Fruit fly (Drosophila melanogaster) whole organism, embryonic: Measurements from ENCODE around the gene CG13810.

ENCODE experiments used
- Abd-B ChIP-seq: fragments of 200-800 bp; sonication (Bioruptor generic); optimal IDR thresholded peaks from 2 replicates; lab custom pipeline; 2018; ENCODE audit warnings: missing biosample characterization, mild to moderate bottlenecking, missing genetic modification characterization, moderate library complexity
- Atf3 ChIP-seq: fragments of 200-800 bp; sonication (Bioruptor generic); optimal IDR thresholded peaks from 3 replicates; lab custom pipeline; 2016; ENCODE audit warnings: missing biosample characterization, missing genetic modification characterization
- BtbVII ChIP-seq: fragments of 200-800 bp; sonication (Bioruptor generic); optimal IDR thresholded peaks from 3 replicates; lab custom pipeline; 2017; ENCODE audit warnings: missing biosample characterization, mild to moderate bottlenecking, missing genetic modification characterization
- CG10147 ChIP-seq: fragments of 200-800 bp; sonication (Bioruptor generic); optimal IDR thresholded peaks from 2 replicates; lab custom pipeline; 2019; ENCODE audit warnings: missing biosample characterization, mild to moderate bottlenecking, missing genetic modification characterization, moderate library complexity
- CG10321 ChIP-seq: fragments of 200-800 bp; sonication (Bioruptor generic); IDR thresholded peaks from 2 replicates; pipeline ENCODE4 v1.3.6; 2022; ENCODE audit warnings: missing biosample characterization, missing genetic modification characterization
- CG10959 ChIP-seq: fragments of 200-800 bp; sonication (Bioruptor generic); IDR thresholded peaks from 2 replicates; pipeline ENCODE4 v1.3.6; 2022; ENCODE audit warnings: missing biosample characterization, missing genetic modification characterization
- CG11456 ChIP-seq: fragments of 200-800 bp; sonication (Bioruptor generic); IDR thresholded peaks from 3 replicates; pipeline ENCODE4 v1.3.6; 2022; ENCODE audit warnings: missing biosample characterization, missing genetic modification characterization
- CG11504 ChIP-seq: fragments of 200-800 bp; sonication (Bioruptor generic); optimal IDR thresholded peaks from 3 replicates; lab custom pipeline; 2019; ENCODE audit warnings: missing biosample characterization, mild to moderate bottlenecking, missing genetic modification characterization, moderate library complexity
- CG11695 ChIP-seq: fragments of 200-800 bp; sonication (Bioruptor generic); IDR thresholded peaks from 3 replicates; pipeline ENCODE4 v1.3.6; 2022; ENCODE audit warnings: missing biosample characterization, missing genetic modification characterization
- CG12071 ChIP-seq: fragments of 200-800 bp; sonication (Bioruptor generic); optimal IDR thresholded peaks from 3 replicates; lab custom pipeline; 2018; ENCODE audit warnings: missing biosample characterization, mild to moderate bottlenecking, missing genetic modification characterization
- CG12104 ChIP-seq: fragments of 200-800 bp; sonication (Bioruptor generic); optimal IDR thresholded peaks from 3 replicates; lab custom pipeline; 2016; ENCODE audit warnings: missing biosample characterization, missing genetic modification characterization
- CG12659 ChIP-seq: fragments of 200-800 bp; sonication (Bioruptor generic); optimal IDR thresholded peaks from 3 replicates; lab custom pipeline; 2017; ENCODE audit warnings: mild to moderate bottlenecking, missing biosample characterization, missing genetic modification reagents, missing genetic modification characterization
- CG12744 ChIP-seq: fragments of 200-800 bp; sonication (Bioruptor generic); optimal IDR thresholded peaks from 2 replicates; lab custom pipeline; 2016; ENCODE audit warnings: missing biosample characterization, missing genetic modification characterization
- CG14050 ChIP-seq: fragments of 200-800 bp; sonication (Bioruptor generic); IDR thresholded peaks from 3 replicates; pipeline ENCODE4 v1.3.6; 2022; ENCODE audit warnings: missing biosample characterization, missing genetic modification characterization
- CG17361 ChIP-seq: fragments of 200-800 bp; sonication (Bioruptor generic); IDR thresholded peaks from 3 replicates; pipeline ENCODE4 v1.3.6; 2022; ENCODE audit warnings: missing biosample characterization, missing genetic modification characterization
- CG18764 ChIP-seq: fragments of 200-800 bp; sonication (Bioruptor generic); optimal IDR thresholded peaks from 3 replicates; lab custom pipeline; 2016; ENCODE audit warnings: missing biosample characterization, missing genetic modification characterization
- CG2129 ChIP-seq: fragments of 200-800 bp; sonication (Bioruptor generic); IDR thresholded peaks from 2 replicates; pipeline ENCODE4 v1.3.6; 2022; ENCODE audit warnings: missing biosample characterization, missing genetic modification characterization; ENCODE audit not compliant: partially characterized antibody
- CG30020 ChIP-seq: fragments of 200-800 bp; optimal IDR thresholded peaks from 2 replicates; lab custom pipeline; 2019; ENCODE audit warnings: missing biosample characterization, mild to moderate bottlenecking, missing genetic modification characterization, moderate library complexity
- CG32767 ChIP-seq: fragments of 200-800 bp; sonication (Bioruptor generic); IDR thresholded peaks from 2 replicates; pipeline ENCODE4 v1.3.6; 2022; ENCODE audit warnings: missing biosample characterization, missing genetic modification characterization
- CG32772 ChIP-seq: fragments of 200-800 bp; sonication (Bioruptor generic); IDR thresholded peaks from 2 replicates; pipeline ENCODE4 v1.3.6; 2022; ENCODE audit warnings: missing biosample characterization, missing genetic modification characterization
- CG33213 ChIP-seq: fragments of 200-800 bp; sonication (Bioruptor generic); optimal IDR thresholded peaks from 3 replicates; lab custom pipeline; 2016; ENCODE audit warnings: missing biosample characterization, missing genetic modification characterization
- CG34422 ChIP-seq: fragments of 200-800 bp; sonication (Bioruptor generic); IDR thresholded peaks from 3 replicates; pipeline ENCODE4 v1.3.6; 2022; ENCODE audit warnings: missing biosample characterization, missing genetic modification characterization
- CG3847 ChIP-seq: fragments of 200-800 bp; sonication (Bioruptor generic); IDR thresholded peaks from 2 replicates; pipeline ENCODE4 v1.3.6; 2022; ENCODE audit warnings: missing biosample characterization, missing genetic modification characterization
- CG4820 ChIP-seq: fragments of 200-800 bp; sonication (Bioruptor generic); optimal IDR thresholded peaks from 3 replicates; lab custom pipeline; 2016; ENCODE audit warnings: missing biosample characterization, missing genetic modification characterization
- CG6689 ChIP-seq: fragments of 200-800 bp; sonication (Bioruptor generic); IDR thresholded peaks from 2 replicates; pipeline ENCODE4 v1.3.6; 2022; ENCODE audit warnings: missing biosample characterization, missing genetic modification characterization
- CG7372 ChIP-seq: fragments of 200-800 bp; sonication (Bioruptor generic); IDR thresholded peaks from 2 replicates; pipeline ENCODE4 v1.3.6; 2022; ENCODE audit warnings: missing biosample characterization, missing genetic modification characterization
- Camta ChIP-seq: fragments of 200-800 bp; sonication (Bioruptor generic); optimal IDR thresholded peaks from 2 replicates; lab custom pipeline; 2016; ENCODE audit warnings: missing biosample characterization, missing genetic modification characterization
- Drgx ChIP-seq: fragments of 200-800 bp; sonication (Bioruptor generic); IDR thresholded peaks from 2 replicates; pipeline ENCODE4 v1.3.6; 2022; ENCODE audit warnings: missing biosample characterization, missing genetic modification characterization
- HHEX ChIP-seq: fragments of 200-800 bp; sonication (Bioruptor generic); optimal IDR thresholded peaks from 3 replicates; lab custom pipeline; 2017; ENCODE audit warnings: missing biosample characterization, mild to moderate bottlenecking, missing genetic modification characterization, missing genetic modification reagents
- HLH54F ChIP-seq: fragments of 200-800 bp; sonication (Bioruptor generic); optimal IDR thresholded peaks from 3 replicates; lab custom pipeline; 2016; ENCODE audit warnings: missing biosample characterization, missing genetic modification characterization
- Lim3 ChIP-seq: fragments of 200-800 bp; sonication (Bioruptor generic); IDR thresholded peaks from 2 replicates; pipeline ENCODE4 v1.3.6; 2022; ENCODE audit warnings: missing biosample characterization, missing genetic modification characterization
- MBD-R2 ChIP-seq: fragments of 200-800 bp; sonication (Bioruptor generic); IDR thresholded peaks from 2 replicates; pipeline ENCODE4 v1.3.6; 2022; ENCODE audit warnings: missing biosample characterization, missing genetic modification characterization
- Rfx ChIP-seq: fragments of 200-800 bp; sonication (Bioruptor generic); IDR thresholded peaks from 2 replicates; pipeline ENCODE4 v1.3.6; 2022; ENCODE audit warnings: missing biosample characterization, missing genetic modification characterization
- Stat92E ChIP-seq, 3 experiments: fragments of >200 bp in 2 of 3; fragments of 200-800 bp in 1 of 3; sonication (Bioruptor generic) in 1 of 3; optimal IDR thresholded peaks; 2 replicates each; lab custom pipeline; 2017 to 2019; ENCODE audit warnings: missing biosample characterization in 3 of 3, missing genetic modification characterization in 3 of 3, mild to moderate bottlenecking in 1 of 3, moderate library complexity in 1 of 3
- Trl ChIP-seq, 3 experiments: fragments of >200 bp in 2 of 3; fragments of 200-800 bp in 1 of 3; sonication (Bioruptor generic) in 1 of 3; optimal IDR thresholded peaks; 2 replicates in 1 of 3; 3 replicates in 2 of 3; lab custom pipeline; 2016 to 2017; ENCODE audit warnings: missing biosample characterization in 1 of 3, missing genetic modification characterization in 1 of 3
- Vsx1 ChIP-seq: fragments of 200-800 bp; sonication (Bioruptor generic); optimal IDR thresholded peaks from 2 replicates; lab custom pipeline; 2017; ENCODE audit warnings: missing biosample characterization, mild to moderate bottlenecking, missing genetic modification characterization, missing genetic modification reagents
- cas ChIP-seq: fragments of 200-800 bp; sonication (Bioruptor generic); IDR thresholded peaks from 2 replicates; pipeline ENCODE4 v1.3.6; 2022; ENCODE audit warnings: missing biosample characterization, missing genetic modification characterization
- crp ChIP-seq, 2 experiments: fragments of 200-800 bp; sonication (Bioruptor generic); optimal IDR thresholded peaks; 2 replicates in 1 of 2; 3 replicates in 1 of 2; lab custom pipeline; 2017; ENCODE audit warnings: missing biosample characterization in 2 of 2, missing genetic modification characterization in 2 of 2, mild to moderate bottlenecking in 1 of 2, moderate library complexity in 1 of 2
- disco-r ChIP-seq: fragments of 200-800 bp; sonication (Bioruptor generic); optimal IDR thresholded peaks from 2 replicates; lab custom pipeline; 2016; ENCODE audit warnings: missing biosample characterization, missing genetic modification characterization
- gfzf ChIP-seq: fragments of 200-800 bp; sonication (Bioruptor generic); optimal IDR thresholded peaks from 2 replicates; lab custom pipeline; 2016; ENCODE audit warnings: missing biosample characterization, mild to moderate bottlenecking, missing genetic modification characterization, moderate library complexity
- jigr1 ChIP-seq: fragments of 200-800 bp; sonication (Bioruptor generic); IDR thresholded peaks from 3 replicates; pipeline ENCODE4 v1.3.6; 2022; ENCODE audit warnings: missing biosample characterization, missing genetic modification characterization
- jing ChIP-seq: fragments of 200-800 bp; sonication (Bioruptor generic); optimal IDR thresholded peaks from 2 replicates; lab custom pipeline; 2018; ENCODE audit warnings: missing biosample characterization, mild to moderate bottlenecking, missing genetic modification characterization
- lab ChIP-seq: fragments of 200-800 bp; sonication (Bioruptor generic); optimal IDR thresholded peaks from 3 replicates; lab custom pipeline; 2017; ENCODE audit warnings: missing biosample characterization, missing genetic modification characterization, mild to moderate bottlenecking, moderate library complexity, missing genetic modification reagents
- salm ChIP-seq: fragments of 200-800 bp; sonication (Bioruptor generic); optimal IDR thresholded peaks from 2 replicates; lab custom pipeline; 2018; ENCODE audit warnings: missing biosample characterization, mild to moderate bottlenecking, missing genetic modification characterization
- trem ChIP-seq: fragments of 200-800 bp; optimal IDR thresholded peaks from 3 replicates; lab custom pipeline; 2019; ENCODE audit warnings: missing biosample characterization, mild to moderate bottlenecking, missing genetic modification characterization, moderate library complexity
- usp ChIP-seq: fragments of >200 bp; optimal IDR thresholded peaks from 2 replicates; lab custom pipeline; 2017; ENCODE audit warnings: missing biosample characterization, missing genetic modification characterization
- vfl ChIP-seq: fragments of 200-800 bp; sonication (Bioruptor generic); optimal IDR thresholded peaks from 2 replicates; lab custom pipeline; 2016; ENCODE audit warnings: missing biosample characterization, missing genetic modification characterization
- wor ChIP-seq: fragments of 200-800 bp; sonication (Bioruptor generic); IDR thresholded peaks from 2 replicates; pipeline ENCODE4 v1.3.6; 2022; ENCODE audit warnings: missing biosample characterization, missing genetic modification characterization
- zfh2 ChIP-seq: fragments of 200-800 bp; sonication (Bioruptor generic); optimal IDR thresholded peaks from 2 replicates; lab custom pipeline; 2016; ENCODE audit warnings: missing biosample characterization, missing genetic modification characterization

The CG13810 gene

dm6 chr3L:2159817-2160216 lies 25.9 kb upstream of the CG13810 start (continued):
- TF ChIP-seq disco-r (no peak), usp (GFP tag; lab: Kevin White, UChicago) (no peak), CG10959 (GFP tag; lab: Robert Waterston, UW) (no peak), Trl (optimal IDR thresholded peaks at IDR 0.05; lab: Kevin White, UChicago) (no peak), Trl (GFP tag; optimal IDR thresholded peaks at IDR 0.05; lab: Kevin White, UChicago) (no peak), CG32772 (GFP tag; lab: Robert Waterston, UW) (no peak), Drgx (no peak), zfh2 (GFP tag; lab: Kevin White, UChicago) (no peak), lab (no peak)

dm6 chr3L:2162019-2162418 lies 23.7 kb upstream of the CG13810 start:
- TF ChIP-seq CG11456 (GFP tag; lab: Robert Waterston, UW) (peak; percentile 84), jing (GFP tag; lab: Kevin White, UChicago) (peak; percentile 53), Camta (GFP tag; lab: Kevin White, UChicago) (peak; percentile 83), CG7372 (GFP tag; lab: Robert Waterston, UW) (peak; percentile 69), CG12744 (no peak), jigr1 (peak; percentile 73; the same call in 2 of the 3 replicates), CG12071 (peak; percentile 76), CG6689 (GFP tag; lab: Robert Waterston, UW) (peak; percentile 84), CG14050 (peak; percentile 71), CG33213 (GFP tag; lab: Kevin White, UChicago) (peak; percentile 72), cas (GFP tag; lab: Robert Waterston, UW) (no peak), Rfx (GFP tag; lab: Robert Waterston, UW) (peak; percentile 80), CG11695 (GFP tag; lab: Robert Waterston, UW) (peak; percentile 81; the same call in 2 of the 3 replicates), Vsx1 (GFP tag; lab: Kevin White, UChicago) (no peak), CG34422 (GFP tag; lab: Robert Waterston, UW) (peak; percentile 86), crp (GFP tag; optimal IDR thresholded peaks at IDR 0.05; lab: Kevin White, UChicago) (no peak), CG18764 (GFP tag; lab: Kevin White, UChicago) (peak; percentile 78), CG2129 (GFP tag; lab: Robert Waterston, UW) (no peak), CG32767 (GFP tag; lab: Robert Waterston, UW) (peak; percentile 69; the same call in 1 of the 2 replicates), CG10147 (GFP tag; lab: Kevin White, UChicago) (peak; percentile 55), Lim3 (GFP tag; lab: Robert Waterston, UW) (peak; percentile 70), gfzf (no peak), usp (GFP tag; lab: Kevin White, UChicago) (no peak), CG12659 (GFP tag; lab: Kevin White, UChicago) (peak; percentile 49), MBD-R2 (no peak; the same call in 1 of the 2 replicates), CG17361 (GFP tag; lab: Robert Waterston, UW) (peak; percentile 86), CG30020 (tag; lab: Kevin White, UChicago) (no peak), BtbVII (GFP tag; lab: Kevin White, UChicago) (peak; percentile 37), Atf3 (GFP tag; lab: Kevin White, UChicago) (no peak), HLH54F (GFP tag; lab: Kevin White, UChicago) (peak; percentile 7), CG4820 (peak; percentile 83), trem (tag; lab: Kevin White, UChicago) (peak; percentile 65), CG3847 (peak; percentile 50), wor (GFP tag; lab: Robert Waterston, UW) (peak; percentile 79), salm (tag; lab: Kevin White, UChicago) (peak; percentile 60), vfl (no peak), Stat92E (GFP tag; optimal IDR thresholded peaks at IDR 0.05; lab: Kevin White, UChicago) (no peak), CG12104 (GFP tag; lab: Kevin White, UChicago) (peak; percentile 47), CG11504 (tag; lab: Kevin White, UChicago) (peak; percentile 89), CG32772 (GFP tag; lab: Robert Waterston, UW) (peak; percentile 75; the same call in 1 of the 2 replicates), HHEX (GFP tag; lab: Kevin White, UChicago) (peak; percentile 66), Abd-B (GFP tag; lab: Kevin White, UChicago) (peak; percentile 17), CG10321 (GFP tag; lab: Robert Waterston, UW) (peak; percentile 47; the same call in 1 of the 2 replicates)
